Worm (Caenorhabditis elegans): Measurements from ENCODE around the gene F07G6.10.
"Not testable (repeated sequence)": the region's sequence is repeated elsewhere in the genome, so short reads cannot be mapped to it uniquely, and the experiment has no call there.

F07G6.10 gene

ce11 chrX:1737606-1738005 is at the start of gene F07G6.10:
TSS of gene F07G6.10 (plus strand) at chrX:1737906.
- TF ChIP-seq ztf-23 (GFP tag; IDR thresholded peaks at IDR 0.05) (no peak), tab-1 (GFP tag; IDR thresholded peaks at IDR 0.05) (no peak), klf-2 (GFP tag; conservative IDR thresholded peaks at IDR 0.05) (no peak)

DNA sequence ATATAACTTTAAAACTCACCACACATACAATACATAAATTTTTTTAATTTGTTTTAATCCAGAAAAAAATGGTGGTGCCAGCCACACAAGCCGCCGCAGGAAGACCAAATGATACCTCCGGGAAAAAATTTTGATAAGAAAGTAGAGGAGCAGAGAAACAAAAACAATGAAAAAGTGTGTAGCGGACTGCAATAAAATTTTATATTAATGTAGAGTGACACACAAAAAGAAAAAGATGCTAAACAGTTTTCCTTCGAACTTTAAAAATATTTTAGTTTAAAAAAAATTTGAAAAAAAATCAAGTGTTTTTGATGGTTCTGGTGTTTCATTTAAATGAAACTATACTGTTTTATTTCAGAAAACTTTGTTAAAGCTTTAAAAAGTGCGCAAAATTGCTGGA is 47.7 kb upstream of the F07G6.10 start, which contains the start of gene C36C9.12:
Gene C36C9.12, minus strand, starts transcription at position 101 of the 400 bp plus-strand sequence.
- not testable (repeated sequence) for TF ChIP-seq ztf-29 (GFP tag; IDR thresholded peaks at IDR 0.05); med-1 (GFP tag; optimal IDR thresholded peaks at IDR 0.05; ENCODE audit: insufficient read depth); ref-1 (GFP tag; conservative IDR thresholded peaks at IDR 0.05)

DNA sequence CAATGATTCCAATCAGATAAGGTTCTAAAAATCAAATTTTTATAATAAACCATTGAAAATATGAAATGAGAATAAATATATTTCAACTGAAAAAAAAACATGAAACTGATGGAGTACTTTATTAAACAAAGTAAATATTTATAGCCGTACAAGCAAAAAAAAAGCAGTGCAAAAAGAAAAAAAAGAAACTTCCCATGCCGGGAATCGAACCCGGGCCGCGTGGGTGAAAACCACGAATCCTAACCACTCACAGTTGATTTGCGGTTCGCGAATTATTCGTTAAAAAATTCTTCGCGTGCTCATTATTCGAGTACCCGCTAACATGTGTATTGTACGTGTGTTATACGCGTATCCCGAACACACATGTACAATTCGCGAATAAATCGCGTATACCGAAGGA is 46.8 kb upstream of the F07G6.10 start, which contains the start of gene C36C9.6:
Gene C36C9.6, minus strand, starts transcription at position 101 of the 400 bp plus-strand sequence.
- TF ChIP-seq cog-1 (tag; optimal IDR thresholded peaks at IDR 0.05); tab-1 (GFP tag; IDR thresholded peaks at IDR 0.05); ztf-23 (GFP tag; IDR thresholded peaks at IDR 0.05): not testable (repeated sequence)

ce11 chrX:1696879-1697278 is 40.8 kb upstream of the F07G6.10 start, which contains the start of gene C36C9.4:
TSS of gene C36C9.4 (minus strand) at chrX:1696979.
- TF ChIP-seq med-1 (GFP tag; optimal IDR thresholded peaks at IDR 0.05; ENCODE audit: insufficient read depth); ztf-29 (GFP tag; IDR thresholded peaks at IDR 0.05); T22C8.4 (GFP tag; IDR thresholded peaks at IDR 0.05): not testable (repeated sequence)

DNA sequence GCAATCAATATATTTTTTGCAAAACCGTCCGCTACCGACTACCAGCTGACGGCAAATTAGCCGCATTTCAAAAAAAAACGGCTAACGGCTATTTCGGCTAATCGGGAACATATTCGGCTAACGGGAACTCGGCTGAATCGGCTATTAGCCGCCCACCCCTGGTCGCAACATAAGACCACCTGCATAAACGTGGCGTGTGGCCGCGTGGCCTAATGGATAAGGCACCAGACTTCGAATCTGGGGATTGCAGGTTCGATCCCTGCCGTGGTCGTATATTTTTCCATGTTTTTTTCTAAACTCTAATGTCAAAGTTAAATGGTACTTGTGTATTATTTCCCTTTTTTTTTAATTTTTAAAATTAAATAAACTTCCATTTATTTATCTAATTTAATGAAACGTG is 39.2 kb upstream of the F07G6.10 start:
- TF ChIP-seq cog-1 (tag; optimal IDR thresholded peaks at IDR 0.05) (no peak), med-1 (GFP tag; optimal IDR thresholded peaks at IDR 0.05; ENCODE audit: insufficient read depth) (no peak)

DNA sequence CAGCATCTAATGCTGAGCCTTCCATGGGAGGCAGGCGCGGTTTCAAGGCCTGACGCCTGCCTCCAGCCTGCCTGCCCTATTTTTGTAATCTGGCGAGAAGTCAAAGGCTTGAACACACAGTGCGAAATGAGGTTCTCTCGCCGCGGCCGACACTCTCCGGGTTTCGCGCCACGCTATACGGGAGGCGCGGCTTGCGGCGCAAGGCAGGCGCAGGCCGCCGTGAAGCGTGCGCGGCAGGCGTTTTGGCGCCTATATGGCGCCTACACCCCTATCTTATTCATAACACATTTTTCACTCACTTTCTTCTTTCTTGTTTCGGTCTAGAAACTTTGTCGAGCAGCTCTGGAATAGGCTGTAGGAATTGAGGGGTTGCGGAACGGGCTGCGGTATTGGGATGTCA is 34.7 kb upstream of the F07G6.10 start:
- TF ChIP-seq tab-1 (GFP tag; IDR thresholded peaks at IDR 0.05) (0 out of 2 replicates have a peak, but pooled peaks have one; percentile 26), ref-1 (GFP tag; conservative IDR thresholded peaks at IDR 0.05) (no peak)

ce11 chrX:1703840-1704239 is 33.9 kb upstream of the F07G6.10 start, which contains the start of gene C36C9.5:
TSS of gene C36C9.5 (minus strand) at chrX:1703940.
- TF ChIP-seq tab-1 (GFP tag; IDR thresholded peaks at IDR 0.05): no peak
- TF ChIP-seq ztf-23 (GFP tag; IDR thresholded peaks at IDR 0.05): no peak
- no peak for TF ChIP-seq cog-1 (tag; optimal IDR thresholded peaks at IDR 0.05)
- TF ChIP-seq ref-1 (GFP tag; conservative IDR thresholded peaks at IDR 0.05): no peak
- no peak for TF ChIP-seq ztf-29 (GFP tag; IDR thresholded peaks at IDR 0.05)
- TF ChIP-seq klf-2 (GFP tag; conservative IDR thresholded peaks at IDR 0.05): no peak
- TF ChIP-seq T22C8.4 (GFP tag; IDR thresholded peaks at IDR 0.05): no peak
- no peak for TF ChIP-seq flt-1 (GFP tag; IDR thresholded peaks at IDR 0.05)
- TF ChIP-seq med-1 (GFP tag; optimal IDR thresholded peaks at IDR 0.05; ENCODE audit: insufficient read depth): no peak

- no peak for TF ChIP-seq tab-1 (GFP tag; IDR thresholded peaks at IDR 0.05)
- TF ChIP-seq ztf-29 (GFP tag; IDR thresholded peaks at IDR 0.05): no peak
- TF ChIP-seq med-1 (GFP tag; optimal IDR thresholded peaks at IDR 0.05; ENCODE audit: insufficient read depth): no peak
- TF ChIP-seq ref-1 (GFP tag; conservative IDR thresholded peaks at IDR 0.05): no peak
- TF ChIP-seq flt-1 (GFP tag; IDR thresholded peaks at IDR 0.05): no peak
- TF ChIP-seq klf-2 (GFP tag; conservative IDR thresholded peaks at IDR 0.05): no peak
- no peak for TF ChIP-seq ztf-23 (GFP tag; IDR thresholded peaks at IDR 0.05)
- TF ChIP-seq T22C8.4 (GFP tag; IDR thresholded peaks at IDR 0.05): no peak
- TF ChIP-seq cog-1 (tag; optimal IDR thresholded peaks at IDR 0.05): no peak
These were observed 31.2 kb upstream of the F07G6.10 start, which contains the start of gene F07G6.5 for ce11 chrX:1706538-1706937. TSS of gene F07G6.5 (minus strand) at chrX:1706638.

- TF ChIP-seq ztf-29 (GFP tag; IDR thresholded peaks at IDR 0.05) (no peak), flt-1 (GFP tag; IDR thresholded peaks at IDR 0.05) (no peak), tab-1 (GFP tag; IDR thresholded peaks at IDR 0.05) (no peak), cog-1 (tag; optimal IDR thresholded peaks at IDR 0.05) (no peak), klf-2 (GFP tag; conservative IDR thresholded peaks at IDR 0.05) (no peak), ztf-23 (GFP tag; IDR thresholded peaks at IDR 0.05) (no peak), ref-1 (GFP tag; conservative IDR thresholded peaks at IDR 0.05) (no peak), T22C8.4 (GFP tag; IDR thresholded peaks at IDR 0.05) (no peak), med-1 (GFP tag; optimal IDR thresholded peaks at IDR 0.05; ENCODE audit: insufficient read depth) (no peak)
These were observed 25.2 kb upstream of the F07G6.10 start, which contains the start of gene fbxa-52 for ce11 chrX:1712538-1712937. TSS of gene fbxa-52 (minus strand) at chrX:1712638.

DNA sequence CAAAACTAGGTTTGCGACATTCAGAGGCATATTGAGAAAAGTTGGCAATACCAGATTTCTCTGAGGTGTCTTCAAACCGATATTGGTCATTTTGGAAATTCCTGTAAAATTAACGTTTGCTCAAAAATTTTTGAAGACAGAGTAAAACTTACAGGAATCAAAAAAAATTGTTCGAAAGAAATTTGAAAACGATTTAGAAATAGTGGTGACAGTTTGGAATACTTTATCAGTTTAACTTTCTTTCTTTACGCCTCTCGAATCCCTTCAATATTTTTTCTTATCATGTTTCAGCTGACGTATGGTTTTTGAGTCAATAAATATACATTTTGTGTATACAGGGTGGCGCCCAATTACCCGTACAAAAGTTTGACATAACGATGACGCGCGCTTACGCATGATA is 19.2 kb upstream of the F07G6.10 start, which contains the start of gene fbxa-53:
Gene fbxa-53, minus strand, starts transcription at position 101 of the 400 bp plus-strand sequence.
- TF ChIP-seq flt-1 (GFP tag; IDR thresholded peaks at IDR 0.05): no peak
- no peak for TF ChIP-seq tab-1 (GFP tag; IDR thresholded peaks at IDR 0.05)
- TF ChIP-seq cog-1 (tag; optimal IDR thresholded peaks at IDR 0.05): no peak
- no peak for TF ChIP-seq ref-1 (GFP tag; conservative IDR thresholded peaks at IDR 0.05)
- TF ChIP-seq ztf-29 (GFP tag; IDR thresholded peaks at IDR 0.05): no peak
- TF ChIP-seq T22C8.4 (GFP tag; IDR thresholded peaks at IDR 0.05): no peak
- no peak for TF ChIP-seq klf-2 (GFP tag; conservative IDR thresholded peaks at IDR 0.05)
- TF ChIP-seq med-1 (GFP tag; optimal IDR thresholded peaks at IDR 0.05; ENCODE audit: insufficient read depth): no peak
- no peak for TF ChIP-seq ztf-23 (GFP tag; IDR thresholded peaks at IDR 0.05)

- TF ChIP-seq klf-2 (GFP tag; conservative IDR thresholded peaks at IDR 0.05) (no peak), T22C8.4 (GFP tag; IDR thresholded peaks at IDR 0.05) (no peak), cog-1 (tag; optimal IDR thresholded peaks at IDR 0.05) (no peak), ztf-23 (GFP tag; IDR thresholded peaks at IDR 0.05) (no peak), ztf-29 (GFP tag; IDR thresholded peaks at IDR 0.05) (no peak), med-1 (GFP tag; optimal IDR thresholded peaks at IDR 0.05; ENCODE audit: insufficient read depth) (no peak), ref-1 (GFP tag; conservative IDR thresholded peaks at IDR 0.05) (no peak)
These were observed 17.3 kb upstream of the F07G6.10 start, which contains the start of gene F07G6.8 for ce11 chrX:1720359-1720758. TSS of gene F07G6.8 (minus strand) at chrX:1720459.
